Worm (Caenorhabditis elegans) whole organism, L1 larva: ENCODE measurements around the gene T05A8.8.

Experiments
- C04F5.9 ChIP-seq: sonication (generic microtip); optimal IDR thresholded peaks from 2 replicates; lab custom pipeline; 2016; ENCODE audit warnings: missing genetic modification characterization, missing compliant biosample characterization
- C16A3.4 ChIP-seq: fragments of 150-350 bp; optimal IDR thresholded peaks from 2 replicates; lab custom pipeline; 2014; ENCODE audit warnings: missing biosample characterization, missing genetic modification characterization
- Y116A8C.19 ChIP-seq: sonication (generic microtip); optimal IDR thresholded peaks from 2 replicates; lab custom pipeline; 2016; ENCODE audit warnings: missing compliant biosample characterization, missing genetic modification characterization, borderline replicate concordance
- alr-1 ChIP-seq: fragments of 200-800 bp; sonication (Bioruptor generic); optimal IDR thresholded peaks from 2 replicates; lab custom pipeline; 2018; ENCODE audit warnings: borderline replicate concordance, mild to moderate bottlenecking, missing genetic modification characterization, missing compliant biosample characterization
- blmp-1 ChIP-seq: fragments of 150-350 bp; optimal IDR thresholded peaks from 2 replicates; lab custom pipeline; 2014; ENCODE audit warnings: missing biosample characterization, missing genetic modification characterization
- ceh-88 ChIP-seq: fragments of 200-800 bp; sonication (Bioruptor generic); IDR thresholded peaks from 2 replicates; pipeline ENCODE4 v1.3.6; 2022; ENCODE audit warnings: missing genetic modification characterization, missing compliant biosample characterization
- ceh-90 ChIP-seq: sonication (generic microtip); optimal IDR thresholded peaks from 2 replicates; lab custom pipeline; 2016; ENCODE audit warnings: missing genetic modification characterization, missing compliant biosample characterization
- ces-1 ChIP-seq: fragments of 150-350 bp; optimal IDR thresholded peaks from 2 replicates; lab custom pipeline; 2014; ENCODE audit warnings: missing biosample characterization, missing genetic modification reagents, missing genetic modification characterization
- dsc-1 ChIP-seq: sonication (generic microtip); optimal IDR thresholded peaks from 2 replicates; lab custom pipeline; 2016; ENCODE audit warnings: mild to moderate bottlenecking, missing genetic modification characterization, missing compliant biosample characterization
- egl-13 ChIP-seq: sonication (generic microtip); optimal IDR thresholded peaks from 2 replicates; lab custom pipeline; 2016; ENCODE audit warnings: missing genotype, missing genetic modification reagents, missing genetic modification characterization, missing compliant biosample characterization
- egl-27 ChIP-seq, 2 experiments: fragments of 150-350 bp in 1 of 2; sonication (generic microtip); optimal IDR thresholded peaks; 3 replicates each; lab custom pipeline; 2017 to 2018; ENCODE audit warnings: missing biosample characterization in 2 of 2, missing genetic modification characterization in 2 of 2, missing genetic modification reagents in 2 of 2
- elt-3 ChIP-seq, 6 experiments: fragments of 150-350 bp in 1 of 6; sonication (generic microtip); optimal IDR thresholded peaks; 2 replicates each; lab custom pipeline; 2017 to 2018; ENCODE audit warnings: missing biosample characterization in 6 of 6, missing genetic modification characterization in 6 of 6, inconsistent platforms in 1 of 6
- ets-5 ChIP-seq: fragments of 200-800 bp; sonication (Bioruptor generic); IDR thresholded peaks from 2 replicates; pipeline ENCODE4 v1.3.6; 2022; ENCODE audit warnings: missing genetic modification characterization, missing compliant biosample characterization
- fkh-8 ChIP-seq: sonication (generic microtip); optimal IDR thresholded peaks from 2 replicates; lab custom pipeline; 2016; ENCODE audit warnings: mild to moderate bottlenecking, missing genetic modification characterization, missing compliant biosample characterization
- fos-1 ChIP-seq: fragments of 150-350 bp; optimal IDR thresholded peaks from 2 replicates; lab custom pipeline; 2014; ENCODE audit warnings: missing biosample characterization, missing genetic modification characterization
- hlh-17 ChIP-seq: fragments of 200-800 bp; sonication (Bioruptor generic); optimal IDR thresholded peaks from 2 replicates; lab custom pipeline; 2018; ENCODE audit warnings: missing genetic modification characterization, mild to moderate bottlenecking, missing compliant biosample characterization, moderate library complexity, borderline replicate concordance
- hlh-4 ChIP-seq: sonication (generic microtip); optimal IDR thresholded peaks from 2 replicates; lab custom pipeline; 2016; ENCODE audit warnings: mild to moderate bottlenecking, missing genetic modification characterization, missing compliant biosample characterization
- jun-1 ChIP-seq: fragments of 150-350 bp; optimal IDR thresholded peaks from 2 replicates; lab custom pipeline; 2014; ENCODE audit warnings: missing biosample characterization, missing genetic modification reagents, missing genetic modification characterization
- lin-13 ChIP-seq: fragments of 150-350 bp; optimal IDR thresholded peaks from 2 replicates; lab custom pipeline; 2014; ENCODE audit warnings: missing biosample characterization, missing genetic modification reagents, missing genetic modification characterization
- lin-14 ChIP-seq: fragments of 200-800 bp; sonication (Bioruptor generic); optimal IDR thresholded peaks from 2 replicates; lab custom pipeline; 2018; ENCODE audit warnings: mild to moderate bottlenecking, missing genetic modification characterization, moderate library complexity, missing compliant biosample characterization
- lin-39 ChIP-seq: fragments of 150-350 bp; optimal IDR thresholded peaks from 2 replicates; lab custom pipeline; 2014; ENCODE audit warnings: missing biosample characterization, missing genetic modification reagents, missing genetic modification characterization
- lsy-2 ChIP-seq, 2 experiments: fragments of 150-350 bp; optimal IDR thresholded peaks; 2 replicates each; lab custom pipeline; 2014; ENCODE audit warnings: missing biosample characterization in 2 of 2, missing genetic modification characterization in 2 of 2
- mab-9 ChIP-seq: fragments of 200-800 bp; sonication (Bioruptor generic); IDR thresholded peaks from 2 replicates; pipeline ENCODE4 v1.3.6; 2022; ENCODE audit warnings: missing genetic modification reagents, missing genetic modification characterization, missing compliant biosample characterization
- mef-2 ChIP-seq: fragments of 150-350 bp; optimal IDR thresholded peaks from 2 replicates; lab custom pipeline; 2014; ENCODE audit warnings: missing biosample characterization, missing genetic modification characterization
- nhr-12 ChIP-seq: sonication (generic microtip); optimal IDR thresholded peaks from 2 replicates; lab custom pipeline; 2017; ENCODE audit warnings: missing biosample characterization, missing genetic modification characterization
- nhr-237 ChIP-seq: fragments of 150-350 bp; optimal IDR thresholded peaks from 2 replicates; lab custom pipeline; 2014; ENCODE audit warnings: missing biosample characterization, missing genetic modification characterization
- nhr-71 ChIP-seq: sonication (generic microtip); optimal IDR thresholded peaks from 2 replicates; lab custom pipeline; 2016; ENCODE audit warnings: mild to moderate bottlenecking, missing genetic modification characterization, moderate library complexity, missing compliant biosample characterization
- nhr-77 ChIP-seq: fragments of 150-350 bp; optimal IDR thresholded peaks from 2 replicates; lab custom pipeline; 2014; ENCODE audit warnings: missing biosample characterization, missing genetic modification characterization
- nhr-85 ChIP-seq: sonication (generic microtip); peaks from one replicate; lab custom pipeline; 2016; ENCODE audit warnings: missing genetic modification characterization, inconsistent platforms, missing compliant biosample characterization
- nhr-90 ChIP-seq: sonication (generic microtip); optimal IDR thresholded peaks from 2 replicates; lab custom pipeline; 2016; ENCODE audit warnings: mild to moderate bottlenecking, missing genetic modification characterization, missing compliant biosample characterization; ENCODE audit not compliant: poor library complexity
- pax-3 ChIP-seq: fragments of 200-800 bp; sonication (Bioruptor generic); optimal IDR thresholded peaks from 2 replicates; lab custom pipeline; 2018; ENCODE audit warnings: mild to moderate bottlenecking, missing genetic modification characterization, moderate library complexity, missing compliant biosample characterization
- pqm-1 ChIP-seq: sonication (generic microtip); optimal IDR thresholded peaks from 3 replicates; lab custom pipeline; 2017; ENCODE audit warnings: missing biosample characterization, missing genetic modification characterization
- rnt-1 ChIP-seq: sonication (generic microtip); optimal IDR thresholded peaks from 2 replicates; lab custom pipeline; 2016; ENCODE audit warnings: mild to moderate bottlenecking, missing genetic modification characterization, moderate library complexity, missing compliant biosample characterization
- snu-23 ChIP-seq: sonication (generic microtip); optimal IDR thresholded peaks from 2 replicates; lab custom pipeline; 2016; ENCODE audit warnings: missing genetic modification characterization, missing compliant biosample characterization
- sptf-1 ChIP-seq: fragments of 150-350 bp; optimal IDR thresholded peaks from 2 replicates; lab custom pipeline; 2014; ENCODE audit warnings: missing biosample characterization, missing genetic modification characterization
- swsn-7 ChIP-seq: sonication (generic microtip); optimal IDR thresholded peaks from 2 replicates; lab custom pipeline; 2016; ENCODE audit warnings: missing genetic modification characterization, missing compliant biosample characterization
- tbx-2 ChIP-seq: sonication (generic microtip); optimal IDR thresholded peaks from 2 replicates; lab custom pipeline; 2016; ENCODE audit warnings: missing genetic modification characterization, missing compliant biosample characterization
- unc-30 ChIP-seq: sonication (generic microtip); optimal IDR thresholded peaks from 2 replicates; lab custom pipeline; 2017; ENCODE audit warnings: missing biosample characterization, missing genetic modification characterization
- unc-62 ChIP-seq: fragments of 150-350 bp; optimal IDR thresholded peaks from 2 replicates; lab custom pipeline; 2014; ENCODE audit warnings: missing biosample characterization, missing genetic modification reagents, missing genetic modification characterization
- unc-86 ChIP-seq: sonication (generic microtip); optimal IDR thresholded peaks from 2 replicates; lab custom pipeline; 2016; ENCODE audit warnings: missing genetic modification characterization, missing compliant biosample characterization
- unc-98 ChIP-seq: fragments of 200-800 bp; sonication (Bioruptor generic); IDR thresholded peaks from 2 replicates; pipeline ENCODE4 v1.3.6; 2022; ENCODE audit warnings: missing genetic modification characterization, missing compliant biosample characterization
- zip-4 ChIP-seq: fragments of 200-800 bp; sonication (Bioruptor generic); optimal IDR thresholded peaks from 2 replicates; lab custom pipeline; 2018; ENCODE audit warnings: mild to moderate bottlenecking, missing genetic modification characterization, moderate library complexity, missing compliant biosample characterization
- ztf-11 ChIP-seq, 2 experiments: sonication (generic microtip); optimal IDR thresholded peaks; 2 replicates each; lab custom pipeline; 2016 to 2017; ENCODE audit warnings: missing genetic modification characterization in 2 of 2, missing biosample characterization in 1 of 2, missing compliant biosample characterization in 1 of 2

T05A8.8 gene

ce11 chrII:2787031-2787512 lies 50.6 kb downstream of the T05A8.8 start, which contains the start of the genes F08D12.12 and srpa-72 (continued):
- no peak for TF ChIP-seq pax-3 (tag; lab: Kevin White, UChicago)
- no peak for TF ChIP-seq fos-1 (tag; lab: Kevin White, UChicago)
- TF ChIP-seq elt-3 (tag; optimal IDR thresholded peaks at IDR 0.05; lab: Kevin White, UChicago): no peak
- no peak for TF ChIP-seq nhr-71 (tag; lab: Kevin White, UChicago)
- TF ChIP-seq unc-98 (GFP tag; lab: Robert Waterston, UW): no peak
- TF ChIP-seq tbx-2 (tag; lab: Kevin White, UChicago): no peak
- peak; percentile 42 for TF ChIP-seq C16A3.4 (tag; lab: Kevin White, UChicago)
- peak; percentile 48 for TF ChIP-seq snu-23 (GFP tag; lab: Kevin White, UChicago)
- no peak for TF ChIP-seq nhr-77 (tag; lab: Kevin White, UChicago)
- no peak for TF ChIP-seq mab-9 (GFP tag; lab: Robert Waterston, UW)
- no peak for TF ChIP-seq nhr-90
- peak; percentile 36 to 63 for TF ChIP-seq lsy-2 (tag; optimal IDR thresholded peaks at IDR 0.05; lab: Kevin White, UChicago)
- TF ChIP-seq unc-62 (GFP tag; lab: Kevin White, UChicago): no peak
- no peak for TF ChIP-seq egl-27 (tag; optimal IDR thresholded peaks at IDR 0.05; lab: Kevin White, UChicago)
- no peak for TF ChIP-seq blmp-1 (tag; lab: Kevin White, UChicago)
- TF ChIP-seq rnt-1 (tag; lab: Kevin White, UChicago): no peak
- TF ChIP-seq pqm-1 (tag; lab: Kevin White, UChicago): no peak
- TF ChIP-seq ets-5 (GFP tag; lab: Robert Waterston, UW): no peak
- no peak for TF ChIP-seq alr-1 (tag; lab: Kevin White, UChicago)
- no peak for TF ChIP-seq nhr-237 (tag; lab: Kevin White, UChicago)
- no peak for TF ChIP-seq ceh-88 (GFP tag; lab: Robert Waterston, UW)
- peak; percentile 10 for TF ChIP-seq swsn-7 (tag; lab: Kevin White, UChicago)
- no peak for TF ChIP-seq ztf-11 (tag; optimal IDR thresholded peaks at IDR 0.05; lab: Kevin White, UChicago)
- TF ChIP-seq nhr-12 (tag; lab: Kevin White, UChicago): no peak
- TF ChIP-seq mef-2 (tag; lab: Kevin White, UChicago): no peak
- no peak for TF ChIP-seq unc-30 (tag; lab: Kevin White, UChicago)
- TF ChIP-seq Y116A8C.19: no peak
- no peak for TF ChIP-seq sptf-1 (tag; lab: Kevin White, UChicago)
- no peak for TF ChIP-seq hlh-17 (GFP tag; lab: Kevin White, UChicago)
- peak; percentile 57 for TF ChIP-seq lin-14
- no peak for TF ChIP-seq dsc-1 (tag; lab: Kevin White, UChicago)
- peak; percentile 27 for TF ChIP-seq lin-13 (GFP tag; lab: Kevin White, UChicago)
- TF ChIP-seq jun-1 (tag; lab: Kevin White, UChicago): no peak
- no peak for TF ChIP-seq fkh-8
- no peak for TF ChIP-seq C04F5.9
- TF ChIP-seq unc-86 (tag; lab: Kevin White, UChicago): no peak
- TF ChIP-seq lin-39: no peak
- TF ChIP-seq egl-13 (tag; lab: Kevin White, UChicago): no peak
- no peak for TF ChIP-seq ceh-90 (tag; lab: Kevin White, UChicago)
- TF ChIP-seq nhr-85 (tag; lab: Kevin White, UChicago): no peak
- no peak for TF ChIP-seq ces-1
- no peak for TF ChIP-seq hlh-4 (tag; lab: Kevin White, UChicago)
- TF ChIP-seq zip-4 (GFP tag; lab: Kevin White, UChicago): no peak
